Fruit fly (Drosophila melanogaster): ENCODE results near the gene Scm.

- TF ChIP-seq pan (optimal IDR thresholded peaks at IDR 0.05) (no peak), CG8478 (optimal IDR thresholded peaks at IDR 0.05) (no peak)
Measured at dm6 chr3R:9620278-9620677, 17.1 kb downstream of the Scm start.

Data from whole organism.